Fruit fly (Drosophila melanogaster) whole organism, embryonic: ENCODE results near the gene CG46310.

ENCODE experiments used
- Aef1 ChIP-seq: fragments of 200-800 bp; sonication (Bioruptor generic); IDR thresholded peaks from 3 replicates; pipeline ENCODE4 v1.3.6; 2022; ENCODE audit warnings: missing biosample characterization, missing genetic modification characterization
- CG10366 ChIP-seq: fragments of 200-800 bp; sonication (Bioruptor generic); IDR thresholded peaks from 2 replicates; pipeline ENCODE4 v1.3.6; 2022; ENCODE audit warnings: missing biosample characterization, missing genetic modification characterization
- CG10462 ChIP-seq: fragments of 200-800 bp; sonication (Bioruptor generic); optimal IDR thresholded peaks from 2 replicates; lab custom pipeline; 2016; ENCODE audit warnings: missing biosample characterization, missing genetic modification characterization
- CG12104 ChIP-seq: fragments of 200-800 bp; sonication (Bioruptor generic); optimal IDR thresholded peaks from 3 replicates; lab custom pipeline; 2016; ENCODE audit warnings: missing biosample characterization, missing genetic modification characterization
- CG12219 ChIP-seq: fragments of 200-800 bp; sonication (Bioruptor generic); optimal IDR thresholded peaks from 3 replicates; lab custom pipeline; 2018; ENCODE audit warnings: missing biosample characterization, mild to moderate bottlenecking, missing genetic modification characterization
- CG14014 ChIP-seq: fragments of 200-800 bp; sonication (Bioruptor generic); IDR thresholded peaks from 2 replicates; pipeline ENCODE4 v1.3.6; 2022; ENCODE audit warnings: missing biosample characterization, missing genetic modification characterization
- CG15514 ChIP-seq: fragments of 200-800 bp; sonication (Bioruptor generic); optimal IDR thresholded peaks from 3 replicates; lab custom pipeline; 2017; ENCODE audit warnings: missing biosample characterization, missing genetic modification characterization, mild to moderate bottlenecking, moderate library complexity, missing genetic modification reagents
- CG16779 ChIP-seq: fragments of 200-800 bp; sonication (Bioruptor generic); IDR thresholded peaks from 2 replicates; pipeline ENCODE4 v1.3.6; 2022; ENCODE audit warnings: missing biosample characterization, missing genetic modification characterization
- CG17328 ChIP-seq: fragments of 200-800 bp; sonication (Bioruptor generic); IDR thresholded peaks from 2 replicates; pipeline ENCODE4 v1.3.6; 2022; ENCODE audit warnings: missing biosample characterization, missing genetic modification characterization
- CG1792 ChIP-seq: fragments of 200-800 bp; sonication (Bioruptor generic); optimal IDR thresholded peaks from 2 replicates; lab custom pipeline; 2016; ENCODE audit warnings: missing biosample characterization, missing genetic modification characterization
- CG18619 ChIP-seq: fragments of 200-800 bp; sonication (Bioruptor generic); optimal IDR thresholded peaks from 3 replicates; lab custom pipeline; 2017; ENCODE audit warnings: missing biosample characterization, mild to moderate bottlenecking, missing genetic modification characterization
- CG2199 ChIP-seq: fragments of 200-800 bp; sonication (Bioruptor generic); IDR thresholded peaks from 3 replicates; pipeline ENCODE4 v1.3.6; 2022; ENCODE audit warnings: missing biosample characterization, missing genetic modification characterization
- CG2889 ChIP-seq: fragments of 200-800 bp; sonication (Bioruptor generic); IDR thresholded peaks from 3 replicates; pipeline ENCODE4 v1.3.6; 2022; ENCODE audit warnings: missing biosample characterization, missing genetic modification characterization
- CG34422 ChIP-seq: fragments of 200-800 bp; sonication (Bioruptor generic); IDR thresholded peaks from 3 replicates; pipeline ENCODE4 v1.3.6; 2022; ENCODE audit warnings: missing biosample characterization, missing genetic modification characterization
- CG3847 ChIP-seq: fragments of 200-800 bp; sonication (Bioruptor generic); IDR thresholded peaks from 2 replicates; pipeline ENCODE4 v1.3.6; 2022; ENCODE audit warnings: missing biosample characterization, missing genetic modification characterization
- CG4617 ChIP-seq: fragments of 200-800 bp; sonication (Bioruptor generic); optimal IDR thresholded peaks from 3 replicates; lab custom pipeline; 2016; ENCODE audit warnings: missing biosample characterization, missing genetic modification characterization, borderline replicate concordance
- CG4820 ChIP-seq: fragments of 200-800 bp; sonication (Bioruptor generic); optimal IDR thresholded peaks from 3 replicates; lab custom pipeline; 2016; ENCODE audit warnings: missing biosample characterization, missing genetic modification characterization
- CG6765 ChIP-seq: fragments of 200-800 bp; sonication (Bioruptor generic); optimal IDR thresholded peaks from 3 replicates; lab custom pipeline; 2017; ENCODE audit warnings: missing biosample characterization, mild to moderate bottlenecking, missing genetic modification characterization
- CG6813 ChIP-seq: fragments of 200-800 bp; sonication (Bioruptor generic); optimal IDR thresholded peaks from 2 replicates; lab custom pipeline; 2017; ENCODE audit warnings: missing biosample characterization, missing genetic modification characterization, mild to moderate bottlenecking, moderate library complexity, missing genetic modification reagents
- CG7745 ChIP-seq: fragments of 200-800 bp; sonication (Bioruptor generic); optimal IDR thresholded peaks from 2 replicates; lab custom pipeline; 2018; ENCODE audit warnings: missing biosample characterization, mild to moderate bottlenecking, missing genetic modification characterization, moderate library complexity
- CG7928 ChIP-seq: fragments of 200-800 bp; sonication (Bioruptor generic); optimal IDR thresholded peaks from 2 replicates; lab custom pipeline; 2017; ENCODE audit warnings: missing biosample characterization, mild to moderate bottlenecking, missing genetic modification characterization
- CG9215 ChIP-seq: fragments of 200-800 bp; sonication (Bioruptor generic); IDR thresholded peaks from 2 replicates; pipeline ENCODE4 v1.3.6; 2022; ENCODE audit warnings: missing biosample characterization, missing genetic modification characterization
- Chrac-16 ChIP-seq: fragments of 200-800 bp; sonication (Bioruptor generic); optimal IDR thresholded peaks from 3 replicates; lab custom pipeline; 2016; ENCODE audit warnings: missing biosample characterization, missing genetic modification characterization
- Doc2 ChIP-seq: fragments of 200-800 bp; sonication (Bioruptor generic); IDR thresholded peaks from 2 replicates; pipeline ENCODE4 v1.3.6; 2022; ENCODE audit warnings: missing biosample characterization, missing genetic modification characterization
- Doc3 ChIP-seq: fragments of 200-800 bp; sonication (Bioruptor generic); IDR thresholded peaks from 3 replicates; pipeline ENCODE4 v1.3.6; 2022; ENCODE audit warnings: missing biosample characterization, missing genetic modification characterization; ENCODE audit not compliant: partially characterized antibody
- E2f1 ChIP-seq: fragments of 200-800 bp; sonication (Bioruptor generic); IDR thresholded peaks from 2 replicates; pipeline ENCODE4 v1.3.6; 2022; ENCODE audit warnings: missing biosample characterization, missing genetic modification characterization
- Elba2 ChIP-seq: fragments of 200-800 bp; sonication (Bioruptor generic); optimal IDR thresholded peaks from 3 replicates; lab custom pipeline; 2016; ENCODE audit warnings: missing biosample characterization, missing genetic modification characterization
- Hand ChIP-seq: fragments of 200-800 bp; sonication (Bioruptor generic); optimal IDR thresholded peaks from 2 replicates; lab custom pipeline; 2017; ENCODE audit warnings: mild to moderate bottlenecking, missing biosample characterization, missing genetic modification reagents, missing genetic modification characterization
- Hsf ChIP-seq: fragments of 200-800 bp; sonication (Bioruptor generic); optimal IDR thresholded peaks from 3 replicates; lab custom pipeline; 2016; ENCODE audit warnings: missing biosample characterization, missing genetic modification characterization
- Med ChIP-seq: fragments of 200-800 bp; sonication (Bioruptor generic); peaks from one replicate; lab custom pipeline; 2016; ENCODE audit warnings: missing biosample characterization, missing genetic modification characterization, mild to moderate bottlenecking, inconsistent platforms, moderate library complexity
- Nf-YA ChIP-seq: fragments of 200-800 bp; sonication (Bioruptor generic); IDR thresholded peaks from 2 replicates; pipeline ENCODE4 v1.3.6; 2022; ENCODE audit warnings: missing biosample characterization, missing genetic modification characterization
- Ravus ChIP-seq: fragments of 200-800 bp; sonication (Bioruptor generic); IDR thresholded peaks from 2 replicates; pipeline ENCODE4 v1.3.6; 2022; ENCODE audit warnings: missing biosample characterization, missing genetic modification characterization
- Sin3A ChIP-seq: fragments of >200 bp; optimal IDR thresholded peaks from 2 replicates; lab custom pipeline; 2018
- Stat92E ChIP-seq, 3 experiments: fragments of >200 bp in 2 of 3; fragments of 200-800 bp in 1 of 3; sonication (Bioruptor generic) in 1 of 3; optimal IDR thresholded peaks; 2 replicates each; lab custom pipeline; 2017 to 2019; ENCODE audit warnings: missing biosample characterization in 3 of 3, missing genetic modification characterization in 3 of 3, mild to moderate bottlenecking in 1 of 3, moderate library complexity in 1 of 3
- cato ChIP-seq: fragments of 200-800 bp; sonication (Bioruptor generic); optimal IDR thresholded peaks from 2 replicates; lab custom pipeline; 2016; ENCODE audit warnings: missing biosample characterization, missing genetic modification characterization, borderline replicate concordance
- chm ChIP-seq: fragments of 200-800 bp; sonication (Bioruptor generic); IDR thresholded peaks from 2 replicates; pipeline ENCODE4 v1.3.6; 2022; ENCODE audit warnings: missing biosample characterization, missing genetic modification characterization
- dysf ChIP-seq: fragments of 200-800 bp; sonication (Bioruptor generic); IDR thresholded peaks from 3 replicates; pipeline ENCODE4 v1.3.6; 2022; ENCODE audit warnings: missing biosample characterization, missing genetic modification characterization
- ems ChIP-seq: fragments of 200-800 bp; sonication (Bioruptor generic); optimal IDR thresholded peaks from 3 replicates; lab custom pipeline; 2016; ENCODE audit warnings: missing biosample characterization, missing genetic modification characterization
- gsb-n ChIP-seq: fragments of 200-800 bp; sonication (Bioruptor generic); optimal IDR thresholded peaks from 3 replicates; lab custom pipeline; 2018; ENCODE audit warnings: missing biosample characterization, mild to moderate bottlenecking, missing genetic modification characterization
- her ChIP-seq: fragments of 200-800 bp; sonication (Bioruptor generic); optimal IDR thresholded peaks from 2 replicates; lab custom pipeline; 2016; ENCODE audit warnings: missing biosample characterization, missing genetic modification characterization
- hth ChIP-seq: fragments of >200 bp; optimal IDR thresholded peaks from 2 replicates; lab custom pipeline; 2017; ENCODE audit warnings: inconsistent platforms
- lbe ChIP-seq: fragments of 200-800 bp; sonication (Bioruptor generic); optimal IDR thresholded peaks from 2 replicates; lab custom pipeline; 2016; ENCODE audit warnings: missing biosample characterization, mild to moderate bottlenecking, missing genetic modification characterization
- lmd ChIP-seq: fragments of 200-800 bp; sonication (Bioruptor generic); IDR thresholded peaks from 2 replicates; pipeline ENCODE4 v1.3.6; 2022; ENCODE audit warnings: missing biosample characterization, missing genetic modification characterization
- luna ChIP-seq: fragments of 200-800 bp; sonication (Bioruptor generic); optimal IDR thresholded peaks from 2 replicates; lab custom pipeline; 2016; ENCODE audit warnings: missing biosample characterization, missing genetic modification characterization
- odd ChIP-seq: fragments of 200-800 bp; sonication (Bioruptor generic); optimal IDR thresholded peaks from 2 replicates; lab custom pipeline; 2017; ENCODE audit warnings: missing biosample characterization, mild to moderate bottlenecking, missing genetic modification characterization
- onecut ChIP-seq: fragments of 200-800 bp; sonication (Bioruptor generic); IDR thresholded peaks from 2 replicates; pipeline ENCODE4 v1.3.6; 2022; ENCODE audit warnings: missing biosample characterization, missing genetic modification characterization
- schlank ChIP-seq: fragments of 200-800 bp; sonication (Bioruptor generic); optimal IDR thresholded peaks from 2 replicates; lab custom pipeline; 2018; ENCODE audit warnings: missing biosample characterization, mild to moderate bottlenecking, missing genetic modification characterization
- sens ChIP-seq: fragments of 200-800 bp; sonication (Bioruptor generic); peaks from one replicate; lab custom pipeline; 2016; ENCODE audit warnings: missing biosample characterization, missing genetic modification characterization
- seq ChIP-seq: fragments of 200-800 bp; sonication (Bioruptor generic); IDR thresholded peaks from 2 replicates; pipeline ENCODE4 v1.3.6; 2022; ENCODE audit warnings: missing biosample characterization, missing genetic modification characterization
- yki ChIP-seq: fragments of >200 bp; optimal IDR thresholded peaks from 3 replicates; lab custom pipeline; 2018

CG46310 gene

dm6 chr3R:23189958-23190900, 16.6 kb downstream of the CG46310 start (continued):
- peak; percentile 68 for TF ChIP-seq Chrac-16 (GFP tag; lab: Kevin White, UChicago)
- peak; percentile 74 for TF ChIP-seq lmd (GFP tag; lab: Robert Waterston, UW)
- no peak for TF ChIP-seq Elba2 (GFP tag; lab: Kevin White, UChicago)
- TF ChIP-seq CG1792 (GFP tag; lab: Kevin White, UChicago): peak; percentile 60
- peak; percentile 47 for TF ChIP-seq onecut (GFP tag; lab: Robert Waterston, UW)
- TF ChIP-seq CG14014 (GFP tag; lab: Robert Waterston, UW): peak; percentile 82
- 0 out of 3 replicates have a peak, but pooled peaks have one; percentile 10 for TF ChIP-seq CG2199 (GFP tag; lab: Robert Waterston, UW)
- no peak for TF ChIP-seq Doc2
- peak; percentile 70 for TF ChIP-seq Hsf (GFP tag; lab: Kevin White, UChicago)
- peak; percentile 71 for TF ChIP-seq E2f1 (GFP tag; lab: Robert Waterston, UW)
- peak; percentile 80 for TF ChIP-seq CG12219 (GFP tag; lab: Kevin White, UChicago)
- TF ChIP-seq CG15514 (GFP tag; lab: Kevin White, UChicago): peak; percentile 66
- TF ChIP-seq CG7745: no peak
- TF ChIP-seq ems: peak; percentile 62
- peak; percentile 67 for TF ChIP-seq seq
- TF ChIP-seq Sin3A (lab: Kevin White, UChicago): no peak
- peak; percentile 94 for TF ChIP-seq sens (GFP tag; lab: Kevin White, UChicago)
- peak; percentile 27 for TF ChIP-seq CG7928 (GFP tag; lab: Kevin White, UChicago)
- no peak for TF ChIP-seq hth (lab: Kevin White, UChicago)
- peak; percentile 59 for TF ChIP-seq CG18619 (GFP tag; lab: Kevin White, UChicago)
- no peak for TF ChIP-seq CG2889 (GFP tag; lab: Robert Waterston, UW)
- peak; percentile 34 for TF ChIP-seq schlank (tag; lab: Kevin White, UChicago)
- TF ChIP-seq yki (lab: Kevin White, UChicago): no peak
- TF ChIP-seq CG6765 (GFP tag; lab: Kevin White, UChicago): peak; percentile 60
- no peak for TF ChIP-seq Doc3
- peak; percentile 90 for TF ChIP-seq lbe
- peak; percentile 58 for TF ChIP-seq Hand
- TF ChIP-seq luna: peak; percentile 33
- peak; percentile 61 for TF ChIP-seq odd (GFP tag; lab: Kevin White, UChicago)
- peak; percentile 81 for TF ChIP-seq dysf (GFP tag; lab: Robert Waterston, UW)
- peak; percentile 56 for TF ChIP-seq gsb-n (tag; lab: Kevin White, UChicago)
- TF ChIP-seq Stat92E (GFP tag; optimal IDR thresholded peaks at IDR 0.05; lab: Kevin White, UChicago): no peak
- peak; percentile 42 for TF ChIP-seq CG6813
- no peak for TF ChIP-seq CG10462 (GFP tag; lab: Kevin White, UChicago)
- peak; percentile 97 for TF ChIP-seq Med
- peak; percentile 35 for TF ChIP-seq CG4617
- peak; percentile 7 for TF ChIP-seq cato (GFP tag; lab: Kevin White, UChicago)
- no peak for TF ChIP-seq CG34422 (GFP tag; lab: Robert Waterston, UW)
- peak; percentile 43; the same call in 1 of the 2 replicates for TF ChIP-seq Nf-YA
- no peak for TF ChIP-seq CG16779
- peak; percentile 66 for TF ChIP-seq CG4820
- TF ChIP-seq CG3847 (GFP tag; lab: Robert Waterston, UW): peak; percentile 68
- peak; percentile 58; the same call in 1 of the 2 replicates for TF ChIP-seq chm (GFP tag; lab: Robert Waterston, UW)
- TF ChIP-seq CG9215 (GFP tag; lab: Robert Waterston, UW): peak; percentile 44; the same call in 1 of the 2 replicates
- peak; percentile 75 for TF ChIP-seq CG10366
- TF ChIP-seq Aef1: peak; percentile 76
- no peak for TF ChIP-seq CG12104 (GFP tag; lab: Kevin White, UChicago)
- peak; percentile 72 for TF ChIP-seq CG17328 (GFP tag; lab: Robert Waterston, UW)
- no peak for TF ChIP-seq Ravus (GFP tag; lab: Robert Waterston, UW)
- peak; percentile 56 for TF ChIP-seq her (GFP tag; lab: Kevin White, UChicago)
